Worm (Caenorhabditis elegans) whole organism, L1 larva: ENCODE measurements around the gene F47E1.4.

ENCODE experiments used
- C04F5.9 ChIP-seq: sonication (generic microtip); optimal IDR thresholded peaks from 2 replicates; lab custom pipeline; 2016; ENCODE audit warnings: missing genetic modification characterization, missing compliant biosample characterization
- C34B4.2 ChIP-seq: sonication (generic microtip); optimal IDR thresholded peaks from 2 replicates; lab custom pipeline; 2017; ENCODE audit warnings: mild to moderate bottlenecking, missing genetic modification characterization, missing compliant biosample characterization
- Y116A8C.19 ChIP-seq: sonication (generic microtip); optimal IDR thresholded peaks from 2 replicates; lab custom pipeline; 2016; ENCODE audit warnings: missing compliant biosample characterization, missing genetic modification characterization, borderline replicate concordance
- blmp-1 ChIP-seq: fragments of 150-350 bp; optimal IDR thresholded peaks from 2 replicates; lab custom pipeline; 2014; ENCODE audit warnings: missing biosample characterization, missing genetic modification characterization
- ceh-63 ChIP-seq: fragments of 200-800 bp; sonication (Bioruptor generic); optimal IDR thresholded peaks from 2 replicates; lab custom pipeline; 2018; ENCODE audit warnings: mild to moderate bottlenecking, missing genetic modification characterization, missing compliant biosample characterization
- ceh-88 ChIP-seq: fragments of 200-800 bp; sonication (Bioruptor generic); IDR thresholded peaks from 2 replicates; pipeline ENCODE4 v1.3.6; 2022; ENCODE audit warnings: missing genetic modification characterization, missing compliant biosample characterization
- ceh-90 ChIP-seq: sonication (generic microtip); optimal IDR thresholded peaks from 2 replicates; lab custom pipeline; 2016; ENCODE audit warnings: missing genetic modification characterization, missing compliant biosample characterization
- ces-1 ChIP-seq: fragments of 150-350 bp; optimal IDR thresholded peaks from 2 replicates; lab custom pipeline; 2014; ENCODE audit warnings: missing biosample characterization, missing genetic modification reagents, missing genetic modification characterization
- efl-1 ChIP-seq, 4 experiments: fragments of 150-350 bp; optimal IDR thresholded peaks in 3 of 4; peaks in 1 of 4; 1 replicate in 1 of 4; 2 replicates in 3 of 4; lab custom pipeline; 2014; ENCODE audit warnings: missing biosample characterization in 2 of 4, missing genetic modification characterization in 2 of 4, missing genetic modification reagents in 2 of 4
- egl-13 ChIP-seq: sonication (generic microtip); optimal IDR thresholded peaks from 2 replicates; lab custom pipeline; 2016; ENCODE audit warnings: missing genotype, missing genetic modification reagents, missing genetic modification characterization, missing compliant biosample characterization
- elt-2 ChIP-seq: sonication (generic microtip); optimal IDR thresholded peaks from 2 replicates; lab custom pipeline; 2016; ENCODE audit warnings: missing genetic modification characterization, mild to moderate bottlenecking, inconsistent platforms, missing compliant biosample characterization, missing genetic modification reagents
- elt-3 ChIP-seq, 6 experiments: fragments of 150-350 bp in 1 of 6; sonication (generic microtip); optimal IDR thresholded peaks; 2 replicates each; lab custom pipeline; 2017 to 2018; ENCODE audit warnings: missing biosample characterization in 6 of 6, missing genetic modification characterization in 6 of 6, inconsistent platforms in 1 of 6
- fkh-4 ChIP-seq: sonication (generic microtip); optimal IDR thresholded peaks from 2 replicates; lab custom pipeline; 2016; ENCODE audit warnings: missing compliant biosample characterization, missing genetic modification characterization, borderline replicate concordance
- fkh-8 ChIP-seq: sonication (generic microtip); optimal IDR thresholded peaks from 2 replicates; lab custom pipeline; 2016; ENCODE audit warnings: mild to moderate bottlenecking, missing genetic modification characterization, missing compliant biosample characterization
- fos-1 ChIP-seq: fragments of 150-350 bp; optimal IDR thresholded peaks from 2 replicates; lab custom pipeline; 2014; ENCODE audit warnings: missing biosample characterization, missing genetic modification characterization
- grh-1 ChIP-seq: fragments of 200-800 bp; sonication (Bioruptor generic); IDR thresholded peaks from 2 replicates; pipeline ENCODE4 v1.3.6; 2022; ENCODE audit warnings: missing genetic modification reagents, missing genetic modification characterization, missing compliant biosample characterization
- hlh-4 ChIP-seq: sonication (generic microtip); optimal IDR thresholded peaks from 2 replicates; lab custom pipeline; 2016; ENCODE audit warnings: mild to moderate bottlenecking, missing genetic modification characterization, missing compliant biosample characterization
- irx-1 ChIP-seq: sonication (generic microtip); optimal IDR thresholded peaks from 2 replicates; lab custom pipeline; 2016; ENCODE audit warnings: missing genetic modification characterization, missing compliant biosample characterization
- isw-1 ChIP-seq: fragments of 200-800 bp; sonication (Bioruptor generic); IDR thresholded peaks from 2 replicates; pipeline ENCODE4 v1.3.6; 2022; ENCODE audit warnings: missing genetic modification characterization, missing compliant biosample characterization
- lin-13 ChIP-seq: fragments of 150-350 bp; optimal IDR thresholded peaks from 2 replicates; lab custom pipeline; 2014; ENCODE audit warnings: missing biosample characterization, missing genetic modification reagents, missing genetic modification characterization
- lin-14 ChIP-seq: fragments of 200-800 bp; sonication (Bioruptor generic); optimal IDR thresholded peaks from 2 replicates; lab custom pipeline; 2018; ENCODE audit warnings: mild to moderate bottlenecking, missing genetic modification characterization, moderate library complexity, missing compliant biosample characterization
- lin-35 ChIP-seq, 2 experiments: fragments of 150-350 bp; optimal IDR thresholded peaks; 2 replicates each; lab custom pipeline; 2014; ENCODE audit warnings: missing biosample characterization in 2 of 2, missing genetic modification characterization in 2 of 2, missing genetic modification reagents in 2 of 2
- mdl-1 ChIP-seq, 2 experiments: fragments of 150-350 bp; optimal IDR thresholded peaks; 2 replicates each; lab custom pipeline; 2014 to 2017; ENCODE audit warnings: missing biosample characterization in 2 of 2, missing genetic modification characterization in 2 of 2, inconsistent platforms in 1 of 2
- nhr-12 ChIP-seq: sonication (generic microtip); optimal IDR thresholded peaks from 2 replicates; lab custom pipeline; 2017; ENCODE audit warnings: missing biosample characterization, missing genetic modification characterization
- nhr-20 ChIP-seq: sonication (generic microtip); optimal IDR thresholded peaks from 2 replicates; lab custom pipeline; 2016; ENCODE audit warnings: mild to moderate bottlenecking, missing genetic modification characterization, missing compliant biosample characterization
- nhr-237 ChIP-seq: fragments of 150-350 bp; optimal IDR thresholded peaks from 2 replicates; lab custom pipeline; 2014; ENCODE audit warnings: missing biosample characterization, missing genetic modification characterization
- nhr-28 ChIP-seq: fragments of 150-350 bp; optimal IDR thresholded peaks from 2 replicates; lab custom pipeline; 2014; ENCODE audit warnings: missing biosample characterization, missing genetic modification characterization
- nhr-47 ChIP-seq: sonication (generic microtip); optimal IDR thresholded peaks from 2 replicates; lab custom pipeline; 2016; ENCODE audit warnings: mild to moderate bottlenecking, missing genetic modification characterization, moderate library complexity, missing compliant biosample characterization
- nhr-71 ChIP-seq: sonication (generic microtip); optimal IDR thresholded peaks from 2 replicates; lab custom pipeline; 2016; ENCODE audit warnings: mild to moderate bottlenecking, missing genetic modification characterization, moderate library complexity, missing compliant biosample characterization
- pqm-1 ChIP-seq: sonication (generic microtip); optimal IDR thresholded peaks from 3 replicates; lab custom pipeline; 2017; ENCODE audit warnings: missing biosample characterization, missing genetic modification characterization
- snpc-4 ChIP-seq: fragments of 150-350 bp; optimal IDR thresholded peaks from 2 replicates; lab custom pipeline; 2014; ENCODE audit warnings: missing biosample characterization, missing genetic modification characterization
- sox-4 ChIP-seq: sonication (generic microtip); optimal IDR thresholded peaks from 2 replicates; lab custom pipeline; 2016; ENCODE audit warnings: missing genetic modification characterization, missing compliant biosample characterization
- swsn-7 ChIP-seq: sonication (generic microtip); optimal IDR thresholded peaks from 2 replicates; lab custom pipeline; 2016; ENCODE audit warnings: missing genetic modification characterization, missing compliant biosample characterization
- unc-130 ChIP-seq: fragments of 150-350 bp; optimal IDR thresholded peaks from 2 replicates; lab custom pipeline; 2017; ENCODE audit warnings: missing biosample characterization, missing genetic modification characterization, inconsistent platforms
- unc-98 ChIP-seq: fragments of 200-800 bp; sonication (Bioruptor generic); IDR thresholded peaks from 2 replicates; pipeline ENCODE4 v1.3.6; 2022; ENCODE audit warnings: missing genetic modification characterization, missing compliant biosample characterization
- xbp-1 ChIP-seq: sonication (generic microtip); optimal IDR thresholded peaks from 2 replicates; lab custom pipeline; 2016; ENCODE audit warnings: missing genetic modification characterization, missing compliant biosample characterization
- zag-1 ChIP-seq: fragments of 150-350 bp; optimal IDR thresholded peaks from 2 replicates; lab custom pipeline; 2014; ENCODE audit warnings: missing biosample characterization, missing genetic modification characterization

Gene F47E1.4

ce11 chrX:9091380-9091779 is 28.8 kb downstream of the F47E1.4 start (continued):
- no peak for TF ChIP-seq fkh-4
- no peak for TF ChIP-seq C34B4.2 (tag; lab: Kevin White, UChicago)
- TF ChIP-seq nhr-12 (tag; lab: Kevin White, UChicago) = no peak
- peak; percentile 51 for TF ChIP-seq xbp-1 (tag; lab: Kevin White, UChicago)
- TF ChIP-seq egl-13 (tag; lab: Kevin White, UChicago) = no peak

- TF ChIP-seq lin-13 (GFP tag; lab: Kevin White, UChicago) = no peak
- no peak for TF ChIP-seq swsn-7
- peak in 1 of 2 experiments; percentile 14 for TF ChIP-seq mdl-1 (tag; optimal IDR thresholded peaks at IDR 0.05; lab: Kevin White, UChicago)
- TF ChIP-seq efl-1 (optimal IDR thresholded peaks at IDR 0.05; lab: Kevin White, UChicago) = no peak
- TF ChIP-seq efl-1 (GFP tag; optimal IDR thresholded peaks at IDR 0.05 in 1 of 2; lab: Kevin White, UChicago) = peak in 1 of 2 experiments; percentile 84
- TF ChIP-seq, all 84 proteins: peak for 2
Measured at ce11 chrX:9091873-9092272, 29.2 kb downstream of the F47E1.4 start.

- TF ChIP-seq nhr-237 = no peak
- TF ChIP-seq elt-2 (tag; lab: Kevin White, UChicago) = peak; percentile 62
- TF ChIP-seq zag-1 = no peak
- no peak for TF ChIP-seq unc-98 (GFP tag; lab: Robert Waterston, UW)
- no peak for TF ChIP-seq Y116A8C.19 (tag; lab: Kevin White, UChicago)
- TF ChIP-seq lin-35 (GFP tag; optimal IDR thresholded peaks at IDR 0.05; lab: Kevin White, UChicago) = peak in 1 of 2 experiments; percentile 16
- no peak for TF ChIP-seq ces-1 (GFP tag; lab: Kevin White, UChicago)
- no peak for TF ChIP-seq nhr-47
- no peak for TF ChIP-seq nhr-28 (tag; lab: Kevin White, UChicago)
- TF ChIP-seq blmp-1 (tag; lab: Kevin White, UChicago) = no peak
- TF ChIP-seq fkh-4 = no peak
- TF ChIP-seq nhr-20 = no peak
- peak; percentile 8 for TF ChIP-seq lin-14
- TF ChIP-seq snpc-4 = no peak
- no peak for TF ChIP-seq ceh-90 (tag; lab: Kevin White, UChicago)
- TF ChIP-seq unc-130 (tag; lab: Kevin White, UChicago) = no peak
- TF ChIP-seq C04F5.9 (tag; lab: Kevin White, UChicago) = no peak
- no peak for TF ChIP-seq ceh-88 (GFP tag; lab: Robert Waterston, UW)
- TF ChIP-seq isw-1 (GFP tag; lab: Robert Waterston, UW) = no peak
- no peak for TF ChIP-seq sox-4 (tag; lab: Kevin White, UChicago)
- no peak for TF ChIP-seq ceh-63 (GFP tag; lab: Kevin White, UChicago)
- TF ChIP-seq xbp-1 (tag; lab: Kevin White, UChicago) = no peak
- no peak for TF ChIP-seq hlh-4 (tag; lab: Kevin White, UChicago)
- no peak for TF ChIP-seq nhr-71 (tag; lab: Kevin White, UChicago)
- TF ChIP-seq, all 84 proteins: peak for 3
Measured at ce11 chrX:9096861-9097260, 34.2 kb downstream of the F47E1.4 start.

- no peak for TF ChIP-seq efl-1 (optimal IDR thresholded peaks at IDR 0.05; lab: Kevin White, UChicago)
- peak in 1 of 2 experiments; percentile 41 for TF ChIP-seq efl-1 (GFP tag; optimal IDR thresholded peaks at IDR 0.05 in 1 of 2; lab: Kevin White, UChicago)
- no peak for TF ChIP-seq sox-4 (tag; lab: Kevin White, UChicago)
- peak; percentile 18 for TF ChIP-seq lin-14
- TF ChIP-seq blmp-1 (tag; lab: Kevin White, UChicago) = peak; percentile 74
Measured at ce11 chrX:9102150-9102549, 39.5 kb downstream of the F47E1.4 start.

ce11 chrX:9103048-9103447 is 40.4 kb downstream of the F47E1.4 start:
- TF ChIP-seq irx-1 (tag; lab: Kevin White, UChicago) = no peak
- TF ChIP-seq unc-98 (GFP tag; lab: Robert Waterston, UW) = no peak
- no peak for TF ChIP-seq fkh-8
- no peak for TF ChIP-seq fos-1 (tag; lab: Kevin White, UChicago)
- no peak for TF ChIP-seq pqm-1
- no peak for TF ChIP-seq elt-3 (tag; optimal IDR thresholded peaks at IDR 0.05; lab: Kevin White, UChicago)
- no peak for TF ChIP-seq grh-1 (GFP tag; lab: Robert Waterston, UW)
